Fruit fly (Drosophila melanogaster) whole organism, embryonic: Measurements from ENCODE around the gene waw.

Experiments
- B-H1 ChIP-seq: fragments of 200-800 bp; sonication (Bioruptor generic); IDR thresholded peaks from 3 replicates; pipeline ENCODE4 v1.3.6; 2022; ENCODE audit warnings: missing biosample characterization, missing genetic modification characterization
- Bdp1 ChIP-seq: fragments of 200-800 bp; sonication (Bioruptor generic); optimal IDR thresholded peaks from 3 replicates; lab custom pipeline; 2016; ENCODE audit warnings: missing biosample characterization, missing genetic modification characterization
- CG11504 ChIP-seq: fragments of 200-800 bp; sonication (Bioruptor generic); optimal IDR thresholded peaks from 3 replicates; lab custom pipeline; 2019; ENCODE audit warnings: missing biosample characterization, mild to moderate bottlenecking, missing genetic modification characterization, moderate library complexity
- CG12219 ChIP-seq: fragments of 200-800 bp; sonication (Bioruptor generic); optimal IDR thresholded peaks from 3 replicates; lab custom pipeline; 2018; ENCODE audit warnings: missing biosample characterization, mild to moderate bottlenecking, missing genetic modification characterization
- CG12391 ChIP-seq: fragments of 200-800 bp; sonication (Bioruptor generic); optimal IDR thresholded peaks from 3 replicates; lab custom pipeline; 2018; ENCODE audit warnings: missing biosample characterization, mild to moderate bottlenecking, missing genetic modification characterization, moderate library complexity
- CG17912 ChIP-seq: fragments of 200-800 bp; sonication (Bioruptor generic); optimal IDR thresholded peaks from 2 replicates; lab custom pipeline; 2018; ENCODE audit warnings: missing biosample characterization, mild to moderate bottlenecking, missing genetic modification characterization
- CG3065 ChIP-seq: fragments of 200-800 bp; sonication (Bioruptor generic); optimal IDR thresholded peaks from 2 replicates; lab custom pipeline; 2016; ENCODE audit warnings: missing biosample characterization, missing genetic modification characterization
- CG7928 ChIP-seq: fragments of 200-800 bp; sonication (Bioruptor generic); optimal IDR thresholded peaks from 2 replicates; lab custom pipeline; 2017; ENCODE audit warnings: missing biosample characterization, mild to moderate bottlenecking, missing genetic modification characterization
- CG8478 ChIP-seq: fragments of >200 bp; optimal IDR thresholded peaks from 2 replicates; lab custom pipeline; 2018
- CG8944 ChIP-seq: fragments of 200-800 bp; sonication (Bioruptor generic); optimal IDR thresholded peaks from 3 replicates; lab custom pipeline; 2016; ENCODE audit warnings: missing biosample characterization, missing genetic modification characterization
- CG9437 ChIP-seq: fragments of 200-800 bp; sonication (Bioruptor generic); optimal IDR thresholded peaks from 2 replicates; lab custom pipeline; 2018; ENCODE audit warnings: missing biosample characterization, mild to moderate bottlenecking, missing genetic modification characterization
- CG9797 ChIP-seq: fragments of 200-800 bp; sonication (Bioruptor generic); optimal IDR thresholded peaks from 3 replicates; lab custom pipeline; 2018; ENCODE audit warnings: missing biosample characterization, mild to moderate bottlenecking, missing genetic modification characterization
- CG9817 ChIP-seq: fragments of 200-800 bp; sonication (Bioruptor generic); optimal IDR thresholded peaks from 2 replicates; lab custom pipeline; 2018; ENCODE audit warnings: missing biosample characterization, mild to moderate bottlenecking, missing genetic modification characterization, moderate library complexity
- D19B ChIP-seq: fragments of 200-800 bp; sonication (Bioruptor generic); optimal IDR thresholded peaks from 2 replicates; lab custom pipeline; 2017; ENCODE audit warnings: missing biosample characterization, mild to moderate bottlenecking, missing genetic modification characterization
- Deaf1 ChIP-seq: fragments of 200-800 bp; optimal IDR thresholded peaks from 3 replicates; lab custom pipeline; 2019; ENCODE audit warnings: missing biosample characterization, mild to moderate bottlenecking, missing genetic modification characterization, moderate library complexity
- Dfd ChIP-seq, 2 experiments: fragments of >200 bp; optimal IDR thresholded peaks; 2 replicates each; lab custom pipeline; 2017; ENCODE audit warnings: missing biosample characterization in 2 of 2, missing genetic modification characterization in 2 of 2
- Drgx ChIP-seq: fragments of 200-800 bp; sonication (Bioruptor generic); IDR thresholded peaks from 2 replicates; pipeline ENCODE4 v1.3.6; 2022; ENCODE audit warnings: missing biosample characterization, missing genetic modification characterization
- Ets97D ChIP-seq: fragments of 200-800 bp; sonication (Bioruptor generic); optimal IDR thresholded peaks from 3 replicates; lab custom pipeline; 2016; ENCODE audit warnings: missing biosample characterization, missing genetic modification characterization
- Fer2 ChIP-seq: fragments of 200-800 bp; sonication (Bioruptor generic); optimal IDR thresholded peaks from 2 replicates; lab custom pipeline; 2018; ENCODE audit warnings: missing biosample characterization, mild to moderate bottlenecking, missing genetic modification characterization, moderate library complexity
- Hmx ChIP-seq: fragments of 200-800 bp; sonication (Bioruptor generic); optimal IDR thresholded peaks from 2 replicates; lab custom pipeline; 2016; ENCODE audit warnings: missing biosample characterization, missing genetic modification characterization
- Meics ChIP-seq: fragments of 200-800 bp; sonication (Bioruptor generic); optimal IDR thresholded peaks from 2 replicates; lab custom pipeline; 2017; ENCODE audit warnings: missing biosample characterization, mild to moderate bottlenecking, missing genetic modification characterization
- Mrtf ChIP-seq: fragments of 200-800 bp; sonication (Bioruptor generic); IDR thresholded peaks from 3 replicates; pipeline ENCODE4 v1.3.6; 2022; ENCODE audit warnings: missing biosample characterization, missing genetic modification characterization
- NfI ChIP-seq: fragments of 200-800 bp; sonication (Bioruptor generic); optimal IDR thresholded peaks from 3 replicates; lab custom pipeline; 2018; ENCODE audit warnings: missing biosample characterization, mild to moderate bottlenecking, missing genetic modification characterization, moderate library complexity
- Oli ChIP-seq: fragments of 200-800 bp; sonication (Bioruptor generic); optimal IDR thresholded peaks from 2 replicates; lab custom pipeline; 2018; ENCODE audit warnings: missing biosample characterization, mild to moderate bottlenecking, missing genetic modification characterization, moderate library complexity
- Side ChIP-seq: fragments of 200-800 bp; sonication (Bioruptor generic); optimal IDR thresholded peaks from 2 replicates; lab custom pipeline; 2016; ENCODE audit warnings: missing biosample characterization, missing genetic modification characterization
- Ssrp ChIP-seq: fragments of 200-800 bp; sonication (Bioruptor generic); optimal IDR thresholded peaks from 2 replicates; lab custom pipeline; 2018; ENCODE audit warnings: missing biosample characterization, mild to moderate bottlenecking, missing genetic modification characterization, moderate library complexity
- YL-1 ChIP-seq: fragments of 200-800 bp; sonication (Bioruptor generic); optimal IDR thresholded peaks from 3 replicates; lab custom pipeline; 2017; ENCODE audit warnings: missing biosample characterization, mild to moderate bottlenecking, missing genetic modification characterization
- az2 ChIP-seq: fragments of 200-800 bp; sonication (Bioruptor generic); optimal IDR thresholded peaks from 3 replicates; lab custom pipeline; 2016; ENCODE audit warnings: missing biosample characterization, missing genetic modification characterization
- cas ChIP-seq: fragments of 200-800 bp; sonication (Bioruptor generic); IDR thresholded peaks from 2 replicates; pipeline ENCODE4 v1.3.6; 2022; ENCODE audit warnings: missing biosample characterization, missing genetic modification characterization
- cato ChIP-seq: fragments of 200-800 bp; sonication (Bioruptor generic); optimal IDR thresholded peaks from 2 replicates; lab custom pipeline; 2016; ENCODE audit warnings: missing biosample characterization, missing genetic modification characterization, borderline replicate concordance
- chinmo ChIP-seq: fragments of 200-800 bp; sonication (Bioruptor generic); IDR thresholded peaks from 4 replicates; pipeline ENCODE4 v1.3.6; 2022; ENCODE audit warnings: missing biosample characterization, missing genetic modification characterization; ENCODE audit not compliant: partially characterized antibody
- ci ChIP-seq: fragments of 200-800 bp; sonication (Bioruptor generic); IDR thresholded peaks from 3 replicates; pipeline ENCODE4 v1.3.6; 2022; ENCODE audit warnings: missing biosample characterization, missing genetic modification characterization
- crp ChIP-seq, 2 experiments: fragments of 200-800 bp; sonication (Bioruptor generic); optimal IDR thresholded peaks; 2 replicates in 1 of 2; 3 replicates in 1 of 2; lab custom pipeline; 2017; ENCODE audit warnings: missing biosample characterization in 2 of 2, missing genetic modification characterization in 2 of 2, mild to moderate bottlenecking in 1 of 2, moderate library complexity in 1 of 2
- dysf ChIP-seq: fragments of 200-800 bp; sonication (Bioruptor generic); IDR thresholded peaks from 3 replicates; pipeline ENCODE4 v1.3.6; 2022; ENCODE audit warnings: missing biosample characterization, missing genetic modification characterization
- fd3F ChIP-seq: fragments of 200-800 bp; sonication (Bioruptor generic); optimal IDR thresholded peaks from 2 replicates; lab custom pipeline; 2018; ENCODE audit warnings: missing biosample characterization, mild to moderate bottlenecking, missing genetic modification characterization, moderate library complexity
- gce ChIP-seq: fragments of 200-800 bp; sonication (Bioruptor generic); IDR thresholded peaks from 3 replicates; pipeline ENCODE4 v1.3.6; 2022; ENCODE audit warnings: missing biosample characterization, missing genetic modification characterization
- gem ChIP-seq: fragments of 200-800 bp; sonication (Bioruptor generic); optimal IDR thresholded peaks from 2 replicates; lab custom pipeline; 2019; ENCODE audit warnings: missing biosample characterization, mild to moderate bottlenecking, missing genetic modification characterization, moderate library complexity
- gt ChIP-seq: fragments of 200-800 bp; sonication (Bioruptor generic); IDR thresholded peaks from 2 replicates; pipeline ENCODE4 v1.3.6; 2022; ENCODE audit warnings: missing biosample characterization, missing genetic modification characterization
- hkb ChIP-seq, 2 experiments: fragments of 200-800 bp in 1 of 2; fragments of >200 bp in 1 of 2; sonication (Bioruptor generic) in 1 of 2; IDR thresholded peaks in 1 of 2; optimal IDR thresholded peaks in 1 of 2; 2 replicates each; pipeline versions ENCODE4 v1.3.6 to Lab custom; 2017 to 2022; ENCODE audit warnings: missing biosample characterization in 1 of 2, missing genetic modification characterization in 1 of 2
- hth ChIP-seq: fragments of >200 bp; optimal IDR thresholded peaks from 2 replicates; lab custom pipeline; 2017; ENCODE audit warnings: inconsistent platforms
- kni ChIP-seq: fragments of 200-800 bp; sonication (Bioruptor generic); optimal IDR thresholded peaks from 3 replicates; lab custom pipeline; 2017; ENCODE audit warnings: mild to moderate bottlenecking, missing biosample characterization, missing genetic modification reagents, missing genetic modification characterization
- maf-S ChIP-seq: fragments of 200-800 bp; sonication (Bioruptor generic); optimal IDR thresholded peaks from 2 replicates; lab custom pipeline; 2016; ENCODE audit warnings: missing biosample characterization, missing genetic modification characterization
- nerfin-2 ChIP-seq: fragments of 200-800 bp; sonication (Bioruptor generic); IDR thresholded peaks from 2 replicates; pipeline ENCODE4 v1.3.6; 2022; ENCODE audit warnings: missing biosample characterization, missing genetic modification characterization; ENCODE audit not compliant: partially characterized antibody
- otp ChIP-seq: fragments of 200-800 bp; sonication (Bioruptor generic); IDR thresholded peaks from 3 replicates; pipeline ENCODE4, ENCODE4 v1.3.6; 2022; ENCODE audit warnings: missing biosample characterization, missing genetic modification characterization
- pan ChIP-seq, 4 experiments: fragments of >200 bp in 3 of 4; fragments of 200-800 bp in 1 of 4; sonication (Bioruptor generic) in 1 of 4; optimal IDR thresholded peaks in 3 of 4; IDR thresholded peaks in 1 of 4; 2 replicates each; pipeline versions ENCODE4 v1.3.6 to Lab custom; 2017 to 2022; ENCODE audit warnings: missing biosample characterization in 2 of 4, missing genetic modification characterization in 2 of 4, mixed read lengths in 1 of 4
- pzg ChIP-seq: fragments of 200-800 bp; sonication (Bioruptor generic); optimal IDR thresholded peaks from 3 replicates; lab custom pipeline; 2018; ENCODE audit warnings: missing biosample characterization, mild to moderate bottlenecking, missing genetic modification characterization, moderate library complexity
- sima ChIP-seq: fragments of 200-800 bp; sonication (Bioruptor generic); optimal IDR thresholded peaks from 2 replicates; lab custom pipeline; 2016; ENCODE audit warnings: missing biosample characterization, missing genetic modification characterization
- z ChIP-seq: fragments of 200-800 bp; sonication (Bioruptor generic); IDR thresholded peaks from 3 replicates; pipeline ENCODE4 v1.3.6; 2022; ENCODE audit warnings: missing biosample characterization, missing genetic modification characterization

Gene waw

dm6 chrX:21366311-21366990 is 3.6 kb downstream of the waw start (continued):
- peak; percentile 87 for TF ChIP-seq az2 (GFP tag; lab: Kevin White, UChicago)
- 0 out of 4 replicates have a peak, but pooled peaks have one; percentile 64 for TF ChIP-seq chinmo
- TF ChIP-seq pzg (GFP tag; lab: Kevin White, UChicago) = no peak
- TF ChIP-seq gt (GFP tag; lab: Robert Waterston, UW) = no peak
- TF ChIP-seq CG8944 (GFP tag; lab: Kevin White, UChicago) = peak; percentile 43
- TF ChIP-seq CG11504 (tag; lab: Kevin White, UChicago) = peak; percentile 95
- TF ChIP-seq nerfin-2 (GFP tag; lab: Robert Waterston, UW) = no peak
- TF ChIP-seq hkb (optimal IDR thresholded peaks at IDR 0.05; lab: Kevin White, UChicago) = no peak
- TF ChIP-seq hkb (GFP tag; IDR thresholded peaks at IDR 0.05; lab: Robert Waterston, UW) = peak; percentile 92
- TF ChIP-seq CG7928 = peak; percentile 63
- no peak for TF ChIP-seq z (GFP tag; lab: Robert Waterston, UW)
- TF ChIP-seq CG9797 (GFP tag; lab: Kevin White, UChicago) = peak; percentile 6
- TF ChIP-seq Hmx (GFP tag; lab: Kevin White, UChicago) = no peak
- peak; percentile 59 for TF ChIP-seq cato
- peak; percentile 94 for TF ChIP-seq Oli (tag; lab: Kevin White, UChicago)
- peak; percentile 95 for TF ChIP-seq Meics (GFP tag; lab: Kevin White, UChicago)
- TF ChIP-seq crp (GFP tag; optimal IDR thresholded peaks at IDR 0.05; lab: Kevin White, UChicago) = peak in 1 of 2 experiments; percentile 57
- TF ChIP-seq gem = peak; percentile 96
- peak; percentile 9 for TF ChIP-seq Bdp1 (GFP tag; lab: Kevin White, UChicago)
- peak; percentile 94 for TF ChIP-seq dysf (GFP tag; lab: Robert Waterston, UW)
- no peak for TF ChIP-seq CG17912
- peak; percentile 74 for TF ChIP-seq Mrtf
- peak; percentile 84 for TF ChIP-seq kni (GFP tag; lab: Kevin White, UChicago)
- TF ChIP-seq CG8478 (lab: Kevin White, UChicago) = no peak
- TF ChIP-seq Fer2 = peak; percentile 91
- peak; percentile 84 for TF ChIP-seq D19B (GFP tag; lab: Kevin White, UChicago)
- TF ChIP-seq CG12391 (tag; lab: Kevin White, UChicago) = peak; percentile 93
- peak; percentile 63 for TF ChIP-seq YL-1 (GFP tag; lab: Kevin White, UChicago)
- peak; percentile 69 for TF ChIP-seq CG3065
- TF ChIP-seq NfI = peak; percentile 94
- peak; percentile 89 for TF ChIP-seq CG9817 (tag; lab: Kevin White, UChicago)
- TF ChIP-seq sima (GFP tag; lab: Kevin White, UChicago) = no peak
- peak; percentile 78 for TF ChIP-seq Deaf1 (tag; lab: Kevin White, UChicago)
- peak; percentile 40; the same call in 1 of the 3 replicates for TF ChIP-seq gce
- no peak for TF ChIP-seq hth (lab: Kevin White, UChicago)
- TF ChIP-seq fd3F (GFP tag; lab: Kevin White, UChicago) = peak; percentile 86
- TF ChIP-seq Dfd (GFP tag; optimal IDR thresholded peaks at IDR 0.05; lab: Kevin White, UChicago) = no peak
- peak; percentile 85 for TF ChIP-seq Drgx
- TF ChIP-seq Ssrp = peak; percentile 92
- TF ChIP-seq pan (optimal IDR thresholded peaks at IDR 0.05; lab: Kevin White, UChicago) = no peak
- TF ChIP-seq pan (GFP tag; optimal IDR thresholded peaks at IDR 0.05 in 1 of 2, IDR thresholded peaks at IDR 0.05 in 1 of 2) = peak in 1 of 2 experiments; percentile 87
- TF ChIP-seq CG9437 (GFP tag; lab: Kevin White, UChicago) = peak; percentile 86
- peak; percentile 50; the same call in 1 of the 2 replicates for TF ChIP-seq cas (GFP tag; lab: Robert Waterston, UW)
- peak; percentile 35 for TF ChIP-seq maf-S (GFP tag; lab: Kevin White, UChicago)
- TF ChIP-seq B-H1 (GFP tag; lab: Robert Waterston, UW) = peak; percentile 83
- TF ChIP-seq Side (GFP tag; lab: Kevin White, UChicago) = no peak
- TF ChIP-seq CG12219 (GFP tag; lab: Kevin White, UChicago) = peak; percentile 83
- TF ChIP-seq otp = peak; percentile 57; the same call in 2 of the 3 replicates
- TF ChIP-seq ci (GFP tag; lab: Robert Waterston, UW) = peak; percentile 81
- TF ChIP-seq Ets97D = no peak
